Fruit fly (Drosophila melanogaster) whole organism, embryonic: Measurements from ENCODE around the gene CG12951.

Experiments used
- Adf1 ChIP-seq: fragments of 200-800 bp; sonication (Bioruptor generic); IDR thresholded peaks from 2 replicates; pipeline ENCODE4 v1.3.6; 2022; ENCODE audit warnings: missing biosample characterization, missing genetic modification characterization
- Atf6 ChIP-seq: fragments of 200-800 bp; sonication (Bioruptor generic); IDR thresholded peaks from 2 replicates; pipeline ENCODE4 v1.3.6; 2022; ENCODE audit warnings: missing biosample characterization, missing genetic modification characterization
- BEAF-32 ChIP-seq: fragments of 200-800 bp; sonication (Bioruptor generic); optimal IDR thresholded peaks from 3 replicates; lab custom pipeline; 2017; ENCODE audit warnings: missing biosample characterization, missing genetic modification characterization, mild to moderate bottlenecking, moderate library complexity, missing genetic modification reagents
- CG10321 ChIP-seq: fragments of 200-800 bp; sonication (Bioruptor generic); IDR thresholded peaks from 2 replicates; pipeline ENCODE4 v1.3.6; 2022; ENCODE audit warnings: missing biosample characterization, missing genetic modification characterization
- CG11093 ChIP-seq: fragments of 200-800 bp; sonication (Bioruptor generic); IDR thresholded peaks from 3 replicates; pipeline ENCODE4 v1.3.6; 2022; ENCODE audit warnings: missing biosample characterization, missing genetic modification characterization
- CG11456 ChIP-seq: fragments of 200-800 bp; sonication (Bioruptor generic); IDR thresholded peaks from 3 replicates; pipeline ENCODE4 v1.3.6; 2022; ENCODE audit warnings: missing biosample characterization, missing genetic modification characterization
- CG12071 ChIP-seq: fragments of 200-800 bp; sonication (Bioruptor generic); optimal IDR thresholded peaks from 3 replicates; lab custom pipeline; 2018; ENCODE audit warnings: missing biosample characterization, mild to moderate bottlenecking, missing genetic modification characterization
- CG12299 ChIP-seq: fragments of 200-800 bp; sonication (Bioruptor generic); optimal IDR thresholded peaks from 2 replicates; lab custom pipeline; 2018; ENCODE audit warnings: missing biosample characterization, mild to moderate bottlenecking, missing genetic modification characterization
- CG16813 ChIP-seq: fragments of 200-800 bp; sonication (Bioruptor generic); IDR thresholded peaks from 3 replicates; pipeline ENCODE4 v1.3.6; 2022; ENCODE audit warnings: missing biosample characterization, missing genetic modification characterization; ENCODE audit not compliant: partially characterized antibody
- CG16863 ChIP-seq: fragments of 200-800 bp; sonication (Bioruptor generic); optimal IDR thresholded peaks from 3 replicates; lab custom pipeline; 2016; ENCODE audit warnings: missing biosample characterization, missing genetic modification characterization
- CG17385 ChIP-seq: fragments of 200-800 bp; sonication (Bioruptor generic); optimal IDR thresholded peaks from 3 replicates; lab custom pipeline; 2018; ENCODE audit warnings: missing biosample characterization, mild to moderate bottlenecking, missing genetic modification characterization
- CG18476 ChIP-seq: fragments of 200-800 bp; sonication (Bioruptor generic); optimal IDR thresholded peaks from 2 replicates; lab custom pipeline; 2016; ENCODE audit warnings: missing biosample characterization, mild to moderate bottlenecking, missing genetic modification characterization
- CG18599 ChIP-seq: fragments of 200-800 bp; sonication (Bioruptor generic); optimal IDR thresholded peaks from 3 replicates; lab custom pipeline; 2017; ENCODE audit warnings: missing biosample characterization, missing genetic modification characterization, mild to moderate bottlenecking, moderate library complexity, missing genetic modification reagents
- CG30403 ChIP-seq: fragments of 200-800 bp; sonication (Bioruptor generic); optimal IDR thresholded peaks from 3 replicates; lab custom pipeline; 2016; ENCODE audit warnings: missing biosample characterization, missing genetic modification characterization
- CG42726 ChIP-seq: fragments of 200-800 bp; sonication (Bioruptor generic); IDR thresholded peaks from 2 replicates; pipeline ENCODE4 v1.3.6; 2022; ENCODE audit warnings: missing biosample characterization, missing genetic modification characterization; ENCODE audit not compliant: partially characterized antibody
- CG5245 ChIP-seq: fragments of 200-800 bp; sonication (Bioruptor generic); optimal IDR thresholded peaks from 3 replicates; lab custom pipeline; 2016; ENCODE audit warnings: missing biosample characterization, missing genetic modification characterization
- CG7271 ChIP-seq: fragments of 200-800 bp; sonication (Bioruptor generic); optimal IDR thresholded peaks from 2 replicates; lab custom pipeline; 2018; ENCODE audit warnings: missing biosample characterization, mild to moderate bottlenecking, missing genetic modification characterization, moderate library complexity
- CG9817 ChIP-seq: fragments of 200-800 bp; sonication (Bioruptor generic); optimal IDR thresholded peaks from 2 replicates; lab custom pipeline; 2018; ENCODE audit warnings: missing biosample characterization, mild to moderate bottlenecking, missing genetic modification characterization, moderate library complexity
- CTCF ChIP-seq: fragments of 200-800 bp; sonication (Bioruptor generic); optimal IDR thresholded peaks from 2 replicates; lab custom pipeline; 2017; ENCODE audit warnings: missing biosample characterization, mild to moderate bottlenecking, missing genetic modification characterization, moderate library complexity
- CrebB ChIP-seq: fragments of 200-800 bp; sonication (Bioruptor generic); optimal IDR thresholded peaks from 3 replicates; lab custom pipeline; 2018; ENCODE audit warnings: missing biosample characterization, mild to moderate bottlenecking, missing genetic modification characterization
- D19B ChIP-seq: fragments of 200-800 bp; sonication (Bioruptor generic); optimal IDR thresholded peaks from 2 replicates; lab custom pipeline; 2017; ENCODE audit warnings: missing biosample characterization, mild to moderate bottlenecking, missing genetic modification characterization
- E2f1 ChIP-seq: fragments of 200-800 bp; sonication (Bioruptor generic); IDR thresholded peaks from 2 replicates; pipeline ENCODE4 v1.3.6; 2022; ENCODE audit warnings: missing biosample characterization, missing genetic modification characterization
- H15 ChIP-seq: fragments of 200-800 bp; sonication (Bioruptor generic); IDR thresholded peaks from 3 replicates; pipeline ENCODE4 v1.3.6; 2022; ENCODE audit warnings: missing biosample characterization, missing genetic modification characterization
- HHEX ChIP-seq: fragments of 200-800 bp; sonication (Bioruptor generic); optimal IDR thresholded peaks from 3 replicates; lab custom pipeline; 2017; ENCODE audit warnings: missing biosample characterization, mild to moderate bottlenecking, missing genetic modification characterization, missing genetic modification reagents
- HLHmδ ChIP-seq: fragments of 200-800 bp; sonication (Bioruptor generic); optimal IDR thresholded peaks from 2 replicates; lab custom pipeline; 2018; ENCODE audit warnings: missing biosample characterization, mild to moderate bottlenecking, missing genetic modification characterization, moderate library complexity
- Hey ChIP-seq: fragments of 200-800 bp; sonication (Bioruptor generic); optimal IDR thresholded peaks from 3 replicates; lab custom pipeline; 2018; ENCODE audit warnings: missing biosample characterization, mild to moderate bottlenecking, missing genetic modification characterization
- Nf-YC ChIP-seq: fragments of 200-800 bp; optimal IDR thresholded peaks from 3 replicates; lab custom pipeline; 2019; ENCODE audit warnings: missing biosample characterization, mild to moderate bottlenecking, missing genetic modification characterization, moderate library complexity
- Six4 ChIP-seq: fragments of 200-800 bp; sonication (Bioruptor generic); optimal IDR thresholded peaks from 2 replicates; lab custom pipeline; 2016; ENCODE audit warnings: missing biosample characterization, missing genetic modification characterization
- Trl ChIP-seq, 3 experiments: fragments of >200 bp in 2 of 3; fragments of 200-800 bp in 1 of 3; sonication (Bioruptor generic) in 1 of 3; optimal IDR thresholded peaks; 2 replicates in 1 of 3; 3 replicates in 2 of 3; lab custom pipeline; 2016 to 2017; ENCODE audit warnings: missing biosample characterization in 1 of 3, missing genetic modification characterization in 1 of 3
- al ChIP-seq: fragments of 200-800 bp; sonication (Bioruptor generic); IDR thresholded peaks from 2 replicates; pipeline ENCODE4 v1.3.6; 2022; ENCODE audit warnings: missing biosample characterization, missing genetic modification characterization
- az2 ChIP-seq: fragments of 200-800 bp; sonication (Bioruptor generic); optimal IDR thresholded peaks from 3 replicates; lab custom pipeline; 2016; ENCODE audit warnings: missing biosample characterization, missing genetic modification characterization
- btn ChIP-seq: fragments of 200-800 bp; sonication (Bioruptor generic); optimal IDR thresholded peaks from 2 replicates; lab custom pipeline; 2016; ENCODE audit warnings: missing biosample characterization, missing genetic modification characterization
- dati ChIP-seq: fragments of 200-800 bp; sonication (Bioruptor generic); IDR thresholded peaks from 2 replicates; pipeline ENCODE4 v1.3.6; 2022; ENCODE audit warnings: missing biosample characterization, missing genetic modification characterization
- dpn ChIP-seq, 2 experiments: fragments of 200-800 bp; sonication (Bioruptor generic); optimal IDR thresholded peaks; 3 replicates each; lab custom pipeline; 2016; ENCODE audit warnings: missing biosample characterization in 2 of 2, missing genetic modification characterization in 2 of 2
- en ChIP-seq: fragments of 200-800 bp; sonication (Bioruptor generic); optimal IDR thresholded peaks from 2 replicates; lab custom pipeline; 2016; ENCODE audit warnings: missing biosample characterization, missing genetic modification characterization
- ewg ChIP-seq: fragments of 200-800 bp; sonication (Bioruptor generic); optimal IDR thresholded peaks from 3 replicates; lab custom pipeline; 2017; ENCODE audit warnings: mild to moderate bottlenecking, missing biosample characterization, missing genetic modification reagents, missing genetic modification characterization
- gcm ChIP-seq: fragments of 200-800 bp; sonication (Bioruptor generic); optimal IDR thresholded peaks from 2 replicates; lab custom pipeline; 2019; ENCODE audit warnings: missing biosample characterization, mild to moderate bottlenecking, missing genetic modification characterization, moderate library complexity
- h ChIP-seq: fragments of >200 bp; optimal IDR thresholded peaks from 2 replicates; lab custom pipeline; 2017
- ind ChIP-seq: fragments of 200-800 bp; sonication (Bioruptor generic); optimal IDR thresholded peaks from 3 replicates; lab custom pipeline; 2016; ENCODE audit warnings: missing biosample characterization, missing genetic modification characterization
- org-1 ChIP-seq: fragments of 200-800 bp; sonication (Bioruptor generic); optimal IDR thresholded peaks from 2 replicates; lab custom pipeline; 2017; ENCODE audit warnings: missing biosample characterization, missing genetic modification characterization
- p53 ChIP-seq: fragments of 200-800 bp; sonication (Bioruptor generic); optimal IDR thresholded peaks from 2 replicates; lab custom pipeline; 2016; ENCODE audit warnings: missing biosample characterization, missing genetic modification characterization
- pita ChIP-seq: fragments of 200-800 bp; sonication (Bioruptor generic); optimal IDR thresholded peaks from 2 replicates; lab custom pipeline; 2017; ENCODE audit warnings: missing biosample characterization, mild to moderate bottlenecking, missing genetic modification characterization
- sd ChIP-seq: fragments of 200-800 bp; sonication (Bioruptor generic); optimal IDR thresholded peaks from 3 replicates; lab custom pipeline; 2018; ENCODE audit warnings: missing biosample characterization, mild to moderate bottlenecking, missing genetic modification characterization, moderate library complexity
- slbo ChIP-seq: fragments of 200-800 bp; sonication (Bioruptor generic); IDR thresholded peaks from 2 replicates; pipeline ENCODE4 v1.3.6; 2022; ENCODE audit warnings: missing biosample characterization, missing genetic modification characterization
- sna ChIP-seq: fragments of 200-800 bp; sonication (Bioruptor generic); IDR thresholded peaks from 2 replicates; pipeline ENCODE4 v1.3.6; 2022; ENCODE audit warnings: missing biosample characterization, missing genetic modification characterization; ENCODE audit not compliant: partially characterized antibody
- sob ChIP-seq: fragments of 200-800 bp; sonication (Bioruptor generic); IDR thresholded peaks from 2 replicates; pipeline ENCODE4 v1.3.6; 2022; ENCODE audit warnings: missing biosample characterization, missing genetic modification characterization
- sqz ChIP-seq: fragments of 200-800 bp; sonication (Bioruptor generic); optimal IDR thresholded peaks from 3 replicates; lab custom pipeline; 2018; ENCODE audit warnings: missing biosample characterization, mild to moderate bottlenecking, missing genetic modification characterization
- sr ChIP-seq: fragments of 200-800 bp; sonication (Bioruptor generic); IDR thresholded peaks from 3 replicates; pipeline ENCODE4 v1.3.6; 2022; ENCODE audit warnings: missing biosample characterization, missing genetic modification characterization
- sug ChIP-seq: fragments of 200-800 bp; optimal IDR thresholded peaks from 2 replicates; lab custom pipeline; 2019; ENCODE audit warnings: missing biosample characterization, mild to moderate bottlenecking, missing genetic modification characterization, moderate library complexity

The CG12951 gene

dm6 chr3R:9341189-9342012 lies 11.3 kb upstream of the CG12951 start (continued):
- no peak for TF ChIP-seq CG10321 (GFP tag; lab: Robert Waterston, UW)
- peak; percentile 73 for TF ChIP-seq HHEX (GFP tag; lab: Kevin White, UChicago)
- TF ChIP-seq en (GFP tag; lab: Kevin White, UChicago), result no peak
- peak; percentile 51 for TF ChIP-seq D19B (GFP tag; lab: Kevin White, UChicago)
- peak; percentile 74 for TF ChIP-seq CG17385 (GFP tag; lab: Kevin White, UChicago)
- peak; percentile 94 for TF ChIP-seq sna (GFP tag; lab: Robert Waterston, UW)
- TF ChIP-seq CG5245 (GFP tag; lab: Kevin White, UChicago), result peak; percentile 24
- TF ChIP-seq slbo (GFP tag; lab: Robert Waterston, UW), result peak; percentile 78
- peak; percentile 84 for TF ChIP-seq CG12299 (tag; lab: Kevin White, UChicago)
- peak; percentile 75 for TF ChIP-seq CG9817 (tag; lab: Kevin White, UChicago)
- peak; percentile 89 for TF ChIP-seq CG18599 (GFP tag; lab: Kevin White, UChicago)
- peak; percentile 4 to 69 for TF ChIP-seq Trl (optimal IDR thresholded peaks at IDR 0.05; lab: Kevin White, UChicago)
- peak; percentile 32 for TF ChIP-seq Trl (GFP tag; optimal IDR thresholded peaks at IDR 0.05; lab: Kevin White, UChicago)
- no peak for TF ChIP-seq h
- peak; percentile 75 for TF ChIP-seq CG18476 (GFP tag; lab: Kevin White, UChicago)
- peak; percentile 78 for TF ChIP-seq sob (GFP tag; lab: Robert Waterston, UW)
- peak; percentile 63; the same call in 1 of the 2 replicates for TF ChIP-seq CG42726 (GFP tag; lab: Robert Waterston, UW)
- peak; percentile 71; the same call in 2 of the 3 replicates for TF ChIP-seq CG11456 (GFP tag; lab: Robert Waterston, UW)
- TF ChIP-seq ind (GFP tag; lab: Kevin White, UChicago), result peak; percentile 71
- peak; percentile 93 for TF ChIP-seq CG16813 (GFP tag; lab: Robert Waterston, UW)
- TF ChIP-seq ewg, result peak; percentile 19
- TF ChIP-seq CG12071 (GFP tag; lab: Kevin White, UChicago), result peak; percentile 49
- peak; percentile 5 for TF ChIP-seq CG16863
- peak; percentile 20 for TF ChIP-seq CTCF (GFP tag; lab: Kevin White, UChicago)
- no peak for TF ChIP-seq sr (GFP tag; lab: Robert Waterston, UW)
- peak; percentile 55 for TF ChIP-seq CrebB
- peak; percentile 75 for TF ChIP-seq sqz (GFP tag; lab: Kevin White, UChicago)
- peak; percentile 75 for TF ChIP-seq org-1 (GFP tag; lab: Kevin White, UChicago)
- TF ChIP-seq pita (GFP tag; lab: Kevin White, UChicago), result no peak
- TF ChIP-seq E2f1 (GFP tag; lab: Robert Waterston, UW), result peak; percentile 47; the same call in 1 of the 2 replicates
- peak; percentile 37 for TF ChIP-seq Hey (tag; lab: Kevin White, UChicago)
- TF ChIP-seq sug (tag; lab: Kevin White, UChicago), result peak; percentile 98
- peak; percentile 85 for TF ChIP-seq Nf-YC (tag; lab: Kevin White, UChicago)
- TF ChIP-seq H15 (GFP tag; lab: Robert Waterston, UW), result 0 out of 3 replicates have a peak, but pooled peaks have one; percentile 35
- TF ChIP-seq al (GFP tag; lab: Robert Waterston, UW), result peak; percentile 29; the same call in 1 of the 2 replicates
- TF ChIP-seq btn (GFP tag; lab: Kevin White, UChicago), result peak; percentile 58
- peak; percentile 55 for TF ChIP-seq CG7271 (tag; lab: Kevin White, UChicago)
- TF ChIP-seq p53 (GFP tag; lab: Kevin White, UChicago), result no peak
- peak; percentile 93 for TF ChIP-seq BEAF-32 (GFP tag; lab: Kevin White, UChicago)
- TF ChIP-seq CG30403 (GFP tag; lab: Kevin White, UChicago), result peak; percentile 89
- TF ChIP-seq gcm (GFP tag; lab: Kevin White, UChicago), result peak; percentile 81
- TF ChIP-seq dati, result no peak
- peak; percentile 63 for TF ChIP-seq Six4 (GFP tag; lab: Kevin White, UChicago)
- TF ChIP-seq Adf1 (GFP tag; lab: Robert Waterston, UW), result peak; percentile 42; the same call in 1 of the 2 replicates
- peak; percentile 65 to 77 for TF ChIP-seq dpn (GFP tag; optimal IDR thresholded peaks at IDR 0.05; lab: Kevin White, UChicago)
- TF ChIP-seq sd, result peak; percentile 66
- peak; percentile 60 for TF ChIP-seq az2 (GFP tag; lab: Kevin White, UChicago)
- TF ChIP-seq Atf6, result peak; percentile 86
- no peak for TF ChIP-seq CG11093 (GFP tag; lab: Robert Waterston, UW)
- TF ChIP-seq HLHmδ (GFP tag; lab: Kevin White, UChicago), result peak; percentile 94
